Fruit fly (Drosophila melanogaster) whole organism, embryonic: Measurements from ENCODE around the gene Ir93a.

Source experiments
- Adf1 ChIP-seq: fragments of 200-800 bp; sonication (Bioruptor generic); IDR thresholded peaks from 2 replicates; pipeline ENCODE4 v1.3.6; 2022; ENCODE audit warnings: missing biosample characterization, missing genetic modification characterization
- Atf3 ChIP-seq: fragments of 200-800 bp; sonication (Bioruptor generic); optimal IDR thresholded peaks from 3 replicates; lab custom pipeline; 2016; ENCODE audit warnings: missing biosample characterization, missing genetic modification characterization
- BEAF-32 ChIP-seq: fragments of 200-800 bp; sonication (Bioruptor generic); optimal IDR thresholded peaks from 3 replicates; lab custom pipeline; 2017; ENCODE audit warnings: missing biosample characterization, missing genetic modification characterization, mild to moderate bottlenecking, moderate library complexity, missing genetic modification reagents
- Bdp1 ChIP-seq: fragments of 200-800 bp; sonication (Bioruptor generic); optimal IDR thresholded peaks from 3 replicates; lab custom pipeline; 2016; ENCODE audit warnings: missing biosample characterization, missing genetic modification characterization
- Bgb ChIP-seq: fragments of 200-800 bp; sonication (Bioruptor generic); IDR thresholded peaks from 2 replicates; pipeline ENCODE4 v1.3.6; 2022; ENCODE audit warnings: missing biosample characterization, missing genetic modification characterization; ENCODE audit not compliant: partially characterized antibody
- CG10209 ChIP-seq: fragments of 200-800 bp; sonication (Bioruptor generic); optimal IDR thresholded peaks from 3 replicates; lab custom pipeline; 2017; ENCODE audit warnings: missing biosample characterization, mild to moderate bottlenecking, missing genetic modification characterization, missing genetic modification reagents
- CG10267 ChIP-seq: fragments of 200-800 bp; sonication (Bioruptor generic); optimal IDR thresholded peaks from 2 replicates; lab custom pipeline; 2018; ENCODE audit warnings: missing biosample characterization, mild to moderate bottlenecking, missing genetic modification characterization, moderate library complexity
- CG14710 ChIP-seq: fragments of 200-800 bp; sonication (Bioruptor generic); optimal IDR thresholded peaks from 3 replicates; lab custom pipeline; 2019; ENCODE audit warnings: missing biosample characterization, mild to moderate bottlenecking, missing genetic modification characterization, moderate library complexity
- CG15073 ChIP-seq: fragments of 200-800 bp; sonication (Bioruptor generic); optimal IDR thresholded peaks from 2 replicates; lab custom pipeline; 2016; ENCODE audit warnings: missing biosample characterization, missing genetic modification characterization
- CG16779 ChIP-seq: fragments of 200-800 bp; sonication (Bioruptor generic); IDR thresholded peaks from 2 replicates; pipeline ENCODE4 v1.3.6; 2022; ENCODE audit warnings: missing biosample characterization, missing genetic modification characterization
- CG17385 ChIP-seq: fragments of 200-800 bp; sonication (Bioruptor generic); optimal IDR thresholded peaks from 3 replicates; lab custom pipeline; 2018; ENCODE audit warnings: missing biosample characterization, mild to moderate bottlenecking, missing genetic modification characterization
- CG2199 ChIP-seq: fragments of 200-800 bp; sonication (Bioruptor generic); IDR thresholded peaks from 3 replicates; pipeline ENCODE4 v1.3.6; 2022; ENCODE audit warnings: missing biosample characterization, missing genetic modification characterization
- CG32532 ChIP-seq: fragments of 200-800 bp; sonication (Bioruptor generic); IDR thresholded peaks from 2 replicates; pipeline ENCODE4 v1.3.6; 2022; ENCODE audit warnings: missing biosample characterization, missing genetic modification characterization
- CG33213 ChIP-seq: fragments of 200-800 bp; sonication (Bioruptor generic); optimal IDR thresholded peaks from 3 replicates; lab custom pipeline; 2016; ENCODE audit warnings: missing biosample characterization, missing genetic modification characterization
- CG3838 ChIP-seq: fragments of 200-800 bp; sonication (Bioruptor generic); optimal IDR thresholded peaks from 3 replicates; lab custom pipeline; 2016; ENCODE audit warnings: missing biosample characterization, missing genetic modification characterization
- CG4360 ChIP-seq: fragments of 200-800 bp; sonication (Bioruptor generic); IDR thresholded peaks from 2 replicates; pipeline ENCODE4 v1.3.6; 2022; ENCODE audit warnings: missing biosample characterization, missing genetic modification characterization
- CG4707 ChIP-seq: fragments of 200-800 bp; sonication (Bioruptor generic); optimal IDR thresholded peaks from 2 replicates; lab custom pipeline; 2018; ENCODE audit warnings: missing biosample characterization, mild to moderate bottlenecking, missing genetic modification characterization, moderate library complexity
- CG6765 ChIP-seq: fragments of 200-800 bp; sonication (Bioruptor generic); optimal IDR thresholded peaks from 3 replicates; lab custom pipeline; 2017; ENCODE audit warnings: missing biosample characterization, mild to moderate bottlenecking, missing genetic modification characterization
- CG7963 ChIP-seq: fragments of 200-800 bp; sonication (Bioruptor generic); IDR thresholded peaks from 3 replicates; pipeline ENCODE4 v1.3.6; 2022; ENCODE audit warnings: missing biosample characterization, missing genetic modification characterization; ENCODE audit not compliant: partially characterized antibody
- CG9609 ChIP-seq: fragments of 200-800 bp; sonication (Bioruptor generic); optimal IDR thresholded peaks from 3 replicates; lab custom pipeline; 2016; ENCODE audit warnings: missing biosample characterization, missing genetic modification characterization
- CG9876 ChIP-seq: fragments of 200-800 bp; sonication (Bioruptor generic); optimal IDR thresholded peaks from 2 replicates; lab custom pipeline; 2016; ENCODE audit warnings: missing biosample characterization, missing genetic modification characterization
- Camta ChIP-seq: fragments of 200-800 bp; sonication (Bioruptor generic); optimal IDR thresholded peaks from 2 replicates; lab custom pipeline; 2016; ENCODE audit warnings: missing biosample characterization, missing genetic modification characterization
- Dek ChIP-seq: fragments of 200-800 bp; sonication (Bioruptor generic); optimal IDR thresholded peaks from 3 replicates; lab custom pipeline; 2019; ENCODE audit warnings: missing biosample characterization, mild to moderate bottlenecking, missing genetic modification characterization, moderate library complexity
- ERR ChIP-seq: fragments of 200-800 bp; sonication (Bioruptor generic); optimal IDR thresholded peaks from 2 replicates; lab custom pipeline; 2016; ENCODE audit warnings: missing biosample characterization, missing genetic modification characterization
- Hmx ChIP-seq: fragments of 200-800 bp; sonication (Bioruptor generic); optimal IDR thresholded peaks from 2 replicates; lab custom pipeline; 2016; ENCODE audit warnings: missing biosample characterization, missing genetic modification characterization
- Oli ChIP-seq: fragments of 200-800 bp; sonication (Bioruptor generic); optimal IDR thresholded peaks from 2 replicates; lab custom pipeline; 2018; ENCODE audit warnings: missing biosample characterization, mild to moderate bottlenecking, missing genetic modification characterization, moderate library complexity
- Six4 ChIP-seq: fragments of 200-800 bp; sonication (Bioruptor generic); optimal IDR thresholded peaks from 2 replicates; lab custom pipeline; 2016; ENCODE audit warnings: missing biosample characterization, missing genetic modification characterization
- Sry-β ChIP-seq: fragments of 200-800 bp; sonication (Bioruptor generic); optimal IDR thresholded peaks from 2 replicates; lab custom pipeline; 2018; ENCODE audit warnings: missing biosample characterization, mild to moderate bottlenecking, missing genetic modification characterization, moderate library complexity
- Trl ChIP-seq, 3 experiments: fragments of >200 bp in 2 of 3; fragments of 200-800 bp in 1 of 3; sonication (Bioruptor generic) in 1 of 3; optimal IDR thresholded peaks; 2 replicates in 1 of 3; 3 replicates in 2 of 3; lab custom pipeline; 2016 to 2017; ENCODE audit warnings: missing biosample characterization in 1 of 3, missing genetic modification characterization in 1 of 3
- Vsx1 ChIP-seq: fragments of 200-800 bp; sonication (Bioruptor generic); optimal IDR thresholded peaks from 2 replicates; lab custom pipeline; 2017; ENCODE audit warnings: missing biosample characterization, mild to moderate bottlenecking, missing genetic modification characterization, missing genetic modification reagents
- ab ChIP-seq: fragments of 200-800 bp; sonication (Bioruptor generic); optimal IDR thresholded peaks from 2 replicates; lab custom pipeline; 2016; ENCODE audit warnings: missing biosample characterization, missing genetic modification characterization
- az2 ChIP-seq: fragments of 200-800 bp; sonication (Bioruptor generic); optimal IDR thresholded peaks from 3 replicates; lab custom pipeline; 2016; ENCODE audit warnings: missing biosample characterization, missing genetic modification characterization
- bowl ChIP-seq: fragments of 200-800 bp; sonication (Bioruptor generic); IDR thresholded peaks from 2 replicates; pipeline ENCODE4 v1.3.6; 2022; ENCODE audit warnings: missing biosample characterization, missing genetic modification characterization
- da ChIP-seq: fragments of 200-800 bp; sonication (Bioruptor generic); optimal IDR thresholded peaks from 2 replicates; lab custom pipeline; 2016; ENCODE audit warnings: missing biosample characterization, missing genetic modification characterization
- exex ChIP-seq: fragments of 200-800 bp; sonication (Bioruptor generic); optimal IDR thresholded peaks from 4 replicates; lab custom pipeline; 2018; ENCODE audit warnings: missing biosample characterization, mild to moderate bottlenecking, missing genetic modification characterization, moderate library complexity
- gsb-n ChIP-seq: fragments of 200-800 bp; sonication (Bioruptor generic); optimal IDR thresholded peaks from 3 replicates; lab custom pipeline; 2018; ENCODE audit warnings: missing biosample characterization, mild to moderate bottlenecking, missing genetic modification characterization
- onecut ChIP-seq: fragments of 200-800 bp; sonication (Bioruptor generic); IDR thresholded peaks from 2 replicates; pipeline ENCODE4 v1.3.6; 2022; ENCODE audit warnings: missing biosample characterization, missing genetic modification characterization
- pan ChIP-seq, 4 experiments: fragments of >200 bp in 3 of 4; fragments of 200-800 bp in 1 of 4; sonication (Bioruptor generic) in 1 of 4; optimal IDR thresholded peaks in 3 of 4; IDR thresholded peaks in 1 of 4; 2 replicates each; pipeline versions ENCODE4 v1.3.6 to Lab custom; 2017 to 2022; ENCODE audit warnings: missing biosample characterization in 2 of 4, missing genetic modification characterization in 2 of 4, mixed read lengths in 1 of 4
- peb ChIP-seq: fragments of 200-800 bp; sonication (Bioruptor generic); IDR thresholded peaks from 2 replicates; pipeline ENCODE4 v1.3.6; 2022; ENCODE audit warnings: missing biosample characterization, missing genetic modification characterization
- pho ChIP-seq: fragments of 200-800 bp; sonication (Bioruptor generic); optimal IDR thresholded peaks from 2 replicates; lab custom pipeline; 2016; ENCODE audit warnings: missing biosample characterization, missing genetic modification characterization
- row ChIP-seq: fragments of 200-800 bp; sonication (Bioruptor generic); IDR thresholded peaks from 3 replicates; pipeline ENCODE4 v1.3.6; 2022; ENCODE audit warnings: missing biosample characterization, missing genetic modification characterization
- slbo ChIP-seq: fragments of 200-800 bp; sonication (Bioruptor generic); IDR thresholded peaks from 2 replicates; pipeline ENCODE4 v1.3.6; 2022; ENCODE audit warnings: missing biosample characterization, missing genetic modification characterization
- sug ChIP-seq: fragments of 200-800 bp; optimal IDR thresholded peaks from 2 replicates; lab custom pipeline; 2019; ENCODE audit warnings: missing biosample characterization, mild to moderate bottlenecking, missing genetic modification characterization, moderate library complexity
- twi ChIP-seq: fragments of 200-800 bp; optimal IDR thresholded peaks from 2 replicates; lab custom pipeline; 2019; ENCODE audit warnings: missing biosample characterization, mild to moderate bottlenecking, missing genetic modification characterization, moderate library complexity
- wdn ChIP-seq: fragments of 200-800 bp; sonication (Bioruptor generic); IDR thresholded peaks from 2 replicates; pipeline ENCODE4 v1.3.6; 2022; ENCODE audit warnings: missing biosample characterization, missing genetic modification characterization
- wek ChIP-seq: fragments of 200-800 bp; sonication (Bioruptor generic); optimal IDR thresholded peaks from 3 replicates; lab custom pipeline; 2018; ENCODE audit warnings: missing biosample characterization, mild to moderate bottlenecking, missing genetic modification characterization, moderate library complexity
- wor ChIP-seq: fragments of 200-800 bp; sonication (Bioruptor generic); IDR thresholded peaks from 2 replicates; pipeline ENCODE4 v1.3.6; 2022; ENCODE audit warnings: missing biosample characterization, missing genetic modification characterization
- z ChIP-seq: fragments of 200-800 bp; sonication (Bioruptor generic); IDR thresholded peaks from 3 replicates; pipeline ENCODE4 v1.3.6; 2022; ENCODE audit warnings: missing biosample characterization, missing genetic modification characterization

Ir93a gene

DNA sequence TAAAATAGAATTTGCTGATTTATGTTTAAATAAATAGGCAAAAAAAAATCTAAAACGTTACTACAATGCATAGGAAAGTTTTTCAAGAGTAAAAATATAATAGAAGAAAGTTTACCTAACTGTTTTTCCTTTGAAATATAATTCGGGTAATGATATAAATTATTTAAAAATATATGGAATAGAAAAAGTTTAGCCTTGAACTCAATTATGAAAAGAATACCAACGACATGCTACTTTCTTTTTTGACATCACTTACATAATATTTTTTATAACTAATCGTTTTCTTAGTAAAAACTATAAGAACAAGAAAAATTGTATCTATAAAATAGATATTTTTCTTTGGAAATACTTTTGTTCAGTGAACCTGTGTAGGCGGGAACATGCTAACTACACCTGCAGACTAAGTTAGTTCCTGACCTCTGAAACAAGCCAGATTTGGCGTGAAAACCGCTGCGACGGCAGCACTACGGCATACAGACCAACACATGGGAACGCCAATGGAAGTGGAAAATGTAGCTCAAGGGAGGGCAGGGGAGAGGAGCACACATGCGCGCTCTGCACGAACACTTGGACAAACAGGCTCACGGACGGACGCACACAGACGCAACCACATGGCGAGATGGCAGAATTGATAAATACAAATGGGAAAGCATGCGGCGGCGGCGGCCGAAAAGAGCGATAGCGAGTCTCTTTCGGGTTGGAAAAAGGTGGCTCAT lies 30.2 kb downstream of the Ir93a start (continued):
- 0 out of 3 replicates have a peak, but pooled peaks have one; percentile 5 for TF ChIP-seq z
- peak; percentile 53 for TF ChIP-seq CG32532 (GFP tag; lab: Robert Waterston, UW)
- no peak for TF ChIP-seq CG4360 (GFP tag; lab: Robert Waterston, UW)
- no peak for TF ChIP-seq pho (GFP tag; lab: Kevin White, UChicago)
- no peak for TF ChIP-seq CG9609 (GFP tag; lab: Kevin White, UChicago)
- peak; percentile 41 to 47 for TF ChIP-seq Trl (optimal IDR thresholded peaks at IDR 0.05; lab: Kevin White, UChicago)
- no peak for TF ChIP-seq Trl (GFP tag; optimal IDR thresholded peaks at IDR 0.05; lab: Kevin White, UChicago)
- peak; percentile 51 for TF ChIP-seq Oli (tag; lab: Kevin White, UChicago)
- TF ChIP-seq CG15073 (GFP tag; lab: Kevin White, UChicago) = no peak
- no peak for TF ChIP-seq ab (GFP tag; lab: Kevin White, UChicago)
- no peak for TF ChIP-seq Hmx (GFP tag; lab: Kevin White, UChicago)
- no peak for TF ChIP-seq Bdp1 (GFP tag; lab: Kevin White, UChicago)
- no peak for TF ChIP-seq CG33213 (GFP tag; lab: Kevin White, UChicago)
- no peak for TF ChIP-seq Vsx1
- TF ChIP-seq Sry-β = peak; percentile 98
- no peak for TF ChIP-seq CG3838 (GFP tag; lab: Kevin White, UChicago)
- peak; percentile 18 for TF ChIP-seq CG14710
- peak; percentile 20 for TF ChIP-seq az2 (GFP tag; lab: Kevin White, UChicago)
- TF ChIP-seq pan (optimal IDR thresholded peaks at IDR 0.05; lab: Kevin White, UChicago) = no peak
- TF ChIP-seq pan (GFP tag; optimal IDR thresholded peaks at IDR 0.05 in 1 of 2, IDR thresholded peaks at IDR 0.05 in 1 of 2) = peak in 1 of 2 experiments; percentile 73
- no peak for TF ChIP-seq CG16779
- peak; percentile 98 for TF ChIP-seq twi (tag; lab: Kevin White, UChicago)
- TF ChIP-seq Camta (GFP tag; lab: Kevin White, UChicago) = no peak
- no peak for TF ChIP-seq CG17385 (GFP tag; lab: Kevin White, UChicago)
- no peak for TF ChIP-seq wdn (GFP tag; lab: Robert Waterston, UW)
- no peak for TF ChIP-seq exex (tag; lab: Kevin White, UChicago)
- TF ChIP-seq wek (GFP tag; lab: Kevin White, UChicago) = no peak
- no peak for TF ChIP-seq CG9876 (GFP tag; lab: Kevin White, UChicago)
- TF ChIP-seq BEAF-32 = no peak
- peak; percentile 17; the same call in 1 of the 2 replicates for TF ChIP-seq peb (GFP tag; lab: Robert Waterston, UW)
- peak; percentile 83 for TF ChIP-seq Adf1
- TF ChIP-seq wor (GFP tag; lab: Robert Waterston, UW) = no peak
- no peak for TF ChIP-seq ERR (GFP tag; lab: Kevin White, UChicago)
- TF ChIP-seq da (GFP tag; lab: Kevin White, UChicago) = peak; percentile 48
- no peak for TF ChIP-seq Atf3
- peak; percentile 44 for TF ChIP-seq CG10209 (GFP tag; lab: Kevin White, UChicago)
- no peak for TF ChIP-seq CG6765 (GFP tag; lab: Kevin White, UChicago)

DNA sequence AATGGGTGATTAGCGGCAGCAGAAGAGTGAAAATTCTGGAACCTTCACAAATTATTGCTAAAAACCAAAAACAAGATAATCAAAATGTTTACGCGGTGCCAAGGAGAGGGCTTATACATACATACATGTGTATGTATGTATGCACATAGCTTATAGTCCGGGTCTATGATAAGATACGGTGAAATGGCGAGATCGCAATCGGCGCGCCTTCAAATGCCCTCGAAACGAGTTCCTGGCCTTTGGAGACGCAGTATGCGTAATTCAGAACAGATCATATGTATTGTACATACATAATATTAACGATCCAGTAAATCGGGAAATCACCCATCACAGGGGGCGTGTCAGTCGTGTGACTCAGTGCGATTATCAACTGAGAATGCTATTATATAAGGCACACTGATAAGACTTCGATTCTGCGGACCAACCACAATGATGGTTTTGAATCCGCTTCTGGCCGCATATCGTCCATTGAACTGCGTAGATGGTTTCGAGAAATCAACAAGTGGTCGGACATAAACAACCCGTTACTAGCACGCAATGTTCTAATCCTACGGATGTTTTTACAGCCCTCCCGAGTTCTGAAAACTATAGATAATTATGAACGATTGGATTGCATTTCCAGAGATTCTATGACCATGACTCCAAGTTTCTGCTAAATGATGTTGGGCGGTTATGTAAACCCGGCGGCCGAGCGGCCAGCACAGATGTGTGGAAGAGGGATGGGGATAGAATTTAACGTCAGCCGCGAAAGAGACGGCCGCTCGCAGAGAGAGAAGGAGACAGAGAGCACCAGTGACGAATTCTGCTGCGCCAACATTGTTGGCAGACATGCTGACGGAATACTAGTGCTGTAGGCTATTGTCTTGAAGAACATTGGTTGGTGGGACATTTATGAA lies 31.0 kb downstream of the Ir93a start:
- no peak for TF ChIP-seq bowl
- no peak for TF ChIP-seq Dek (tag; lab: Kevin White, UChicago)
- TF ChIP-seq Bgb = peak; percentile 56; the same call in 1 of the 2 replicates
- peak; percentile 28 for TF ChIP-seq row (GFP tag; lab: Robert Waterston, UW)
- TF ChIP-seq CG10267 = no peak
- TF ChIP-seq slbo (GFP tag; lab: Robert Waterston, UW) = peak; percentile 43
- TF ChIP-seq Six4 (GFP tag; lab: Kevin White, UChicago) = no peak
- TF ChIP-seq onecut (GFP tag; lab: Robert Waterston, UW) = no peak
- no peak for TF ChIP-seq gsb-n (tag; lab: Kevin White, UChicago)
- TF ChIP-seq sug = peak; percentile 91
- TF ChIP-seq CG4707 = no peak
- no peak for TF ChIP-seq CG7963 (GFP tag; lab: Robert Waterston, UW)
- no peak; the same call in 2 of the 3 replicates for TF ChIP-seq CG2199
- peak; percentile 65 for TF ChIP-seq exex (tag; lab: Kevin White, UChicago)
